Worm (Caenorhabditis elegans) whole organism, L1 larva: ENCODE data around the gene anmt-2.
A peak's percentile ranks its signal among the peaks of the same experiment; 100 is the strongest.

ENCODE experiments used
- C16A3.4 ChIP-seq: fragments of 150-350 bp; optimal IDR thresholded peaks from 2 replicates; lab custom pipeline; 2014; ENCODE audit warnings: missing biosample characterization, missing genetic modification characterization
- C34B4.2 ChIP-seq: sonication (generic microtip); optimal IDR thresholded peaks from 2 replicates; lab custom pipeline; 2017; ENCODE audit warnings: mild to moderate bottlenecking, missing genetic modification characterization, missing compliant biosample characterization
- F16B12.6 ChIP-seq: fragments of 150-350 bp; optimal IDR thresholded peaks from 2 replicates; lab custom pipeline; 2014; ENCODE audit warnings: missing biosample characterization, missing genetic modification characterization
- Y116A8C.19 ChIP-seq: sonication (generic microtip); optimal IDR thresholded peaks from 2 replicates; lab custom pipeline; 2016; ENCODE audit warnings: missing compliant biosample characterization, missing genetic modification characterization, borderline replicate concordance
- aha-1 ChIP-seq: fragments of 150-350 bp; optimal IDR thresholded peaks from 2 replicates; lab custom pipeline; 2014; ENCODE audit warnings: missing biosample characterization, missing genetic modification characterization
- alr-1 ChIP-seq: fragments of 200-800 bp; sonication (Bioruptor generic); optimal IDR thresholded peaks from 2 replicates; lab custom pipeline; 2018; ENCODE audit warnings: borderline replicate concordance, mild to moderate bottlenecking, missing genetic modification characterization, missing compliant biosample characterization
- aly-2 ChIP-seq: fragments of 150-350 bp; optimal IDR thresholded peaks from 2 replicates; lab custom pipeline; 2014; ENCODE audit warnings: missing biosample characterization, missing genetic modification characterization
- ceh-8 ChIP-seq: fragments of 200-800 bp; sonication (Bioruptor generic); optimal IDR thresholded peaks from 2 replicates; lab custom pipeline; 2018; ENCODE audit warnings: mild to moderate bottlenecking, missing genetic modification characterization, moderate library complexity, missing compliant biosample characterization
- ceh-82 ChIP-seq, 3 experiments: fragments of 150-350 bp in 1 of 3; sonication (generic microtip) in 2 of 3; optimal IDR thresholded peaks; 2 replicates each; lab custom pipeline; 2014 to 2017; ENCODE audit warnings: missing biosample characterization in 3 of 3, missing genetic modification characterization in 3 of 3
- ceh-88 ChIP-seq: fragments of 200-800 bp; sonication (Bioruptor generic); IDR thresholded peaks from 2 replicates; pipeline ENCODE4 v1.3.6; 2022; ENCODE audit warnings: missing genetic modification characterization, missing compliant biosample characterization
- ceh-90 ChIP-seq: sonication (generic microtip); optimal IDR thresholded peaks from 2 replicates; lab custom pipeline; 2016; ENCODE audit warnings: missing genetic modification characterization, missing compliant biosample characterization
- ces-1 ChIP-seq: fragments of 150-350 bp; optimal IDR thresholded peaks from 2 replicates; lab custom pipeline; 2014; ENCODE audit warnings: missing biosample characterization, missing genetic modification reagents, missing genetic modification characterization
- egl-13 ChIP-seq: sonication (generic microtip); optimal IDR thresholded peaks from 2 replicates; lab custom pipeline; 2016; ENCODE audit warnings: missing genotype, missing genetic modification reagents, missing genetic modification characterization, missing compliant biosample characterization
- egl-27 ChIP-seq, 2 experiments: fragments of 150-350 bp in 1 of 2; sonication (generic microtip); optimal IDR thresholded peaks; 3 replicates each; lab custom pipeline; 2017 to 2018; ENCODE audit warnings: missing biosample characterization in 2 of 2, missing genetic modification characterization in 2 of 2, missing genetic modification reagents in 2 of 2
- elt-3 ChIP-seq, 6 experiments: fragments of 150-350 bp in 1 of 6; sonication (generic microtip); optimal IDR thresholded peaks; 2 replicates each; lab custom pipeline; 2017 to 2018; ENCODE audit warnings: missing biosample characterization in 6 of 6, missing genetic modification characterization in 6 of 6, inconsistent platforms in 1 of 6
- fkh-8 ChIP-seq: sonication (generic microtip); optimal IDR thresholded peaks from 2 replicates; lab custom pipeline; 2016; ENCODE audit warnings: mild to moderate bottlenecking, missing genetic modification characterization, missing compliant biosample characterization
- fos-1 ChIP-seq: fragments of 150-350 bp; optimal IDR thresholded peaks from 2 replicates; lab custom pipeline; 2014; ENCODE audit warnings: missing biosample characterization, missing genetic modification characterization
- grh-1 ChIP-seq: fragments of 200-800 bp; sonication (Bioruptor generic); IDR thresholded peaks from 2 replicates; pipeline ENCODE4 v1.3.6; 2022; ENCODE audit warnings: missing genetic modification reagents, missing genetic modification characterization, missing compliant biosample characterization
- hlh-17 ChIP-seq: fragments of 200-800 bp; sonication (Bioruptor generic); optimal IDR thresholded peaks from 2 replicates; lab custom pipeline; 2018; ENCODE audit warnings: missing genetic modification characterization, mild to moderate bottlenecking, missing compliant biosample characterization, moderate library complexity, borderline replicate concordance
- irx-1 ChIP-seq: sonication (generic microtip); optimal IDR thresholded peaks from 2 replicates; lab custom pipeline; 2016; ENCODE audit warnings: missing genetic modification characterization, missing compliant biosample characterization
- isw-1 ChIP-seq: fragments of 200-800 bp; sonication (Bioruptor generic); IDR thresholded peaks from 2 replicates; pipeline ENCODE4 v1.3.6; 2022; ENCODE audit warnings: missing genetic modification characterization, missing compliant biosample characterization
- jun-1 ChIP-seq: fragments of 150-350 bp; optimal IDR thresholded peaks from 2 replicates; lab custom pipeline; 2014; ENCODE audit warnings: missing biosample characterization, missing genetic modification reagents, missing genetic modification characterization
- lin-13 ChIP-seq: fragments of 150-350 bp; optimal IDR thresholded peaks from 2 replicates; lab custom pipeline; 2014; ENCODE audit warnings: missing biosample characterization, missing genetic modification reagents, missing genetic modification characterization
- lin-14 ChIP-seq: fragments of 200-800 bp; sonication (Bioruptor generic); optimal IDR thresholded peaks from 2 replicates; lab custom pipeline; 2018; ENCODE audit warnings: mild to moderate bottlenecking, missing genetic modification characterization, moderate library complexity, missing compliant biosample characterization
- lin-15B ChIP-seq: fragments of 150-350 bp; sonication (generic microtip); optimal IDR thresholded peaks from 3 replicates; lab custom pipeline; 2014; ENCODE audit warnings: missing biosample characterization, missing genetic modification characterization
- lir-3 ChIP-seq: sonication (generic microtip); optimal IDR thresholded peaks from 2 replicates; lab custom pipeline; 2016; ENCODE audit warnings: mild to moderate bottlenecking, missing genetic modification characterization, moderate library complexity, missing compliant biosample characterization; ENCODE audit not compliant: poor library complexity
- mep-1 ChIP-seq: fragments of 150-350 bp; optimal IDR thresholded peaks from 2 replicates; lab custom pipeline; 2014; ENCODE audit warnings: missing biosample characterization, missing genetic modification characterization
- nhr-12 ChIP-seq: sonication (generic microtip); optimal IDR thresholded peaks from 2 replicates; lab custom pipeline; 2017; ENCODE audit warnings: missing biosample characterization, missing genetic modification characterization
- nhr-19 ChIP-seq: fragments of 200-800 bp; sonication (Bioruptor generic); conservative IDR thresholded peaks from 2 replicates; pipeline ENCODE4 v1.3.6; 2022; ENCODE audit warnings: missing genetic modification characterization, missing compliant biosample characterization
- nhr-237 ChIP-seq: fragments of 150-350 bp; optimal IDR thresholded peaks from 2 replicates; lab custom pipeline; 2014; ENCODE audit warnings: missing biosample characterization, missing genetic modification characterization
- nhr-28 ChIP-seq: fragments of 150-350 bp; optimal IDR thresholded peaks from 2 replicates; lab custom pipeline; 2014; ENCODE audit warnings: missing biosample characterization, missing genetic modification characterization
- nhr-47 ChIP-seq: sonication (generic microtip); optimal IDR thresholded peaks from 2 replicates; lab custom pipeline; 2016; ENCODE audit warnings: mild to moderate bottlenecking, missing genetic modification characterization, moderate library complexity, missing compliant biosample characterization
- nhr-76 ChIP-seq: sonication (generic microtip); optimal IDR thresholded peaks from 2 replicates; lab custom pipeline; 2017; ENCODE audit warnings: missing biosample characterization, missing genetic modification characterization
- nhr-84 ChIP-seq: sonication (generic microtip); optimal IDR thresholded peaks from 2 replicates; lab custom pipeline; 2017; ENCODE audit warnings: missing biosample characterization, missing genetic modification characterization
- nhr-85 ChIP-seq: sonication (generic microtip); peaks from one replicate; lab custom pipeline; 2016; ENCODE audit warnings: missing genetic modification characterization, inconsistent platforms, missing compliant biosample characterization
- pag-3 ChIP-seq: sonication (generic microtip); optimal IDR thresholded peaks from 2 replicates; lab custom pipeline; 2017; ENCODE audit warnings: missing genetic modification characterization, mild to moderate bottlenecking, missing compliant biosample characterization, antibody characterized with exemption, borderline replicate concordance; ENCODE audit not compliant: insufficient read depth
- pax-3 ChIP-seq: fragments of 200-800 bp; sonication (Bioruptor generic); optimal IDR thresholded peaks from 2 replicates; lab custom pipeline; 2018; ENCODE audit warnings: mild to moderate bottlenecking, missing genetic modification characterization, moderate library complexity, missing compliant biosample characterization
- rnt-1 ChIP-seq: sonication (generic microtip); optimal IDR thresholded peaks from 2 replicates; lab custom pipeline; 2016; ENCODE audit warnings: mild to moderate bottlenecking, missing genetic modification characterization, moderate library complexity, missing compliant biosample characterization
- snpc-4 ChIP-seq: fragments of 150-350 bp; optimal IDR thresholded peaks from 2 replicates; lab custom pipeline; 2014; ENCODE audit warnings: missing biosample characterization, missing genetic modification characterization
- sox-4 ChIP-seq: sonication (generic microtip); optimal IDR thresholded peaks from 2 replicates; lab custom pipeline; 2016; ENCODE audit warnings: missing genetic modification characterization, missing compliant biosample characterization
- swsn-7 ChIP-seq: sonication (generic microtip); optimal IDR thresholded peaks from 2 replicates; lab custom pipeline; 2016; ENCODE audit warnings: missing genetic modification characterization, missing compliant biosample characterization
- tbx-2 ChIP-seq: sonication (generic microtip); optimal IDR thresholded peaks from 2 replicates; lab custom pipeline; 2016; ENCODE audit warnings: missing genetic modification characterization, missing compliant biosample characterization
- tlp-1 ChIP-seq: fragments of 150-350 bp; optimal IDR thresholded peaks from 2 replicates; lab custom pipeline; 2014; ENCODE audit warnings: missing biosample characterization, missing genetic modification characterization
- unc-86 ChIP-seq: sonication (generic microtip); optimal IDR thresholded peaks from 2 replicates; lab custom pipeline; 2016; ENCODE audit warnings: missing genetic modification characterization, missing compliant biosample characterization
- unc-98 ChIP-seq: fragments of 200-800 bp; sonication (Bioruptor generic); IDR thresholded peaks from 2 replicates; pipeline ENCODE4 v1.3.6; 2022; ENCODE audit warnings: missing genetic modification characterization, missing compliant biosample characterization
- vab-15 ChIP-seq: sonication (generic microtip); optimal IDR thresholded peaks from 2 replicates; lab custom pipeline; 2017; ENCODE audit warnings: missing genotype, mild to moderate bottlenecking, missing genetic modification characterization, missing compliant biosample characterization
- xbp-1 ChIP-seq: sonication (generic microtip); optimal IDR thresholded peaks from 2 replicates; lab custom pipeline; 2016; ENCODE audit warnings: missing genetic modification characterization, missing compliant biosample characterization
- zag-1 ChIP-seq: fragments of 150-350 bp; optimal IDR thresholded peaks from 2 replicates; lab custom pipeline; 2014; ENCODE audit warnings: missing biosample characterization, missing genetic modification characterization
- zip-4 ChIP-seq: fragments of 200-800 bp; sonication (Bioruptor generic); optimal IDR thresholded peaks from 2 replicates; lab custom pipeline; 2018; ENCODE audit warnings: mild to moderate bottlenecking, missing genetic modification characterization, moderate library complexity, missing compliant biosample characterization
- ztf-11 ChIP-seq, 2 experiments: sonication (generic microtip); optimal IDR thresholded peaks; 2 replicates each; lab custom pipeline; 2016 to 2017; ENCODE audit warnings: missing genetic modification characterization in 2 of 2, missing biosample characterization in 1 of 2, missing compliant biosample characterization in 1 of 2
- ztf-4 ChIP-seq: fragments of 150-350 bp; optimal IDR thresholded peaks from 2 replicates; lab custom pipeline; 2014; ENCODE audit warnings: missing biosample characterization, missing genetic modification characterization

anmt-2 gene

DNA sequence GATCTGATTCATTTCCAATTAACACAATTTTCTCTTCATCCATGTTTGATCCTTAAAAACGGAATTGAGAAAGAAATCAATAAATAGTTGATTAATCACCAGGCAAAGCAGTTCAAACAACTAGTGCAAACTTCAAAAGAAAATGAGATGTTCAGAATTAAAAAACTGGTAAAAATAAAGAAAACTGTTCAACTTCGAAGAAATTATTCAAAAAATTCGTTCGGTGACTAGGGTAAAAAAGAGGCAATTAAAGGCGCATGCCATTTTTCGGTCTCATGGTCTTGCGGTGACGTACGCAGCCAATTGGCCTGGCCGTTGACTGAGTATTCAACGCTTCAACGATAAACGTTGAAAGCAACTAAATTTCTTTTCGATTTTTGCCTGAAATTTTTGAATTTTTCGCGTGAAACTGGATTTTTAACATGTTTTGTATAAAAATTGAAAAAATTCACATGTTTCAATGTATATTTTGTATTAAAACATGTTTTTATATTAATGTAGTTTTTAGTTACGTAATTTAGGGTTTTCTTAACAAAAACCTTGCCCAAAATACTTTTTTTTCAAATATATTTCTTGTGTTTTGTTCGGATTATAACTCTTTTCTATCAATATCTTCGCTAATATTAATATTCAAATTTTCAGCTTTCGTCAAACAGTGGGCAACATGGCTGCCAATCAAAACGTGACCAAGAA, 48.7 kb upstream of the anmt-2 start, which contains the start of the genes sna-3 and rps-3 (continued):
- peak; percentile 27 for TF ChIP-seq snpc-4
- peak in 4 of 6 experiments; percentile 30 to 69 (median 38) for TF ChIP-seq elt-3 (tag; optimal IDR thresholded peaks at IDR 0.05; lab: Kevin White, UChicago)
- TF ChIP-seq swsn-7 = peak; percentile 51
- TF ChIP-seq egl-13 = no peak
- TF ChIP-seq lin-15B (tag; lab: Kevin White, UChicago) = peak; percentile 68
- peak; percentile 52 for TF ChIP-seq unc-86 (tag; lab: Kevin White, UChicago)
- no peak for TF ChIP-seq C34B4.2 (tag; lab: Kevin White, UChicago)
- no peak for TF ChIP-seq Y116A8C.19
- TF ChIP-seq ces-1 = no peak
- TF ChIP-seq lin-13 (GFP tag; lab: Kevin White, UChicago) = peak; percentile 65
- TF ChIP-seq alr-1 (tag; lab: Kevin White, UChicago) = no peak
- no peak for TF ChIP-seq zip-4 (GFP tag; lab: Kevin White, UChicago)
- TF ChIP-seq aly-2 (tag; lab: Kevin White, UChicago) = peak; percentile 29
- peak; percentile 83 for TF ChIP-seq mep-1
- TF ChIP-seq grh-1 (GFP tag; lab: Robert Waterston, UW) = 0 out of 2 replicates have a peak, but pooled peaks have one; percentile 27
- peak; percentile 75 for TF ChIP-seq nhr-85 (tag; lab: Kevin White, UChicago)
- TF ChIP-seq nhr-76 (tag; lab: Kevin White, UChicago) = no peak
- TF ChIP-seq pag-3 = no peak
- no peak for TF ChIP-seq nhr-12 (tag; lab: Kevin White, UChicago)
- no peak for TF ChIP-seq hlh-17 (GFP tag; lab: Kevin White, UChicago)
- peak; percentile 60 to 80 (median 61) for TF ChIP-seq ceh-82 (tag; optimal IDR thresholded peaks at IDR 0.05; lab: Kevin White, UChicago)
- TF ChIP-seq jun-1 (tag; lab: Kevin White, UChicago) = no peak
- TF ChIP-seq rnt-1 = peak; percentile 85
- no peak for TF ChIP-seq egl-27 (tag; optimal IDR thresholded peaks at IDR 0.05; lab: Kevin White, UChicago)
- TF ChIP-seq unc-98 (GFP tag; lab: Robert Waterston, UW) = no peak
- peak; percentile 76 for TF ChIP-seq nhr-19 (GFP tag; lab: Robert Waterston, UW)
- TF ChIP-seq ceh-8 (GFP tag; lab: Kevin White, UChicago) = peak; percentile 31
- peak in 1 of 2 experiments; percentile 41 for TF ChIP-seq ztf-11 (tag; optimal IDR thresholded peaks at IDR 0.05; lab: Kevin White, UChicago)
- TF ChIP-seq fos-1 (tag; lab: Kevin White, UChicago) = peak; percentile 51
- no peak for TF ChIP-seq nhr-28 (tag; lab: Kevin White, UChicago)
- TF ChIP-seq nhr-47 (tag; lab: Kevin White, UChicago) = peak; percentile 72
- TF ChIP-seq ceh-88 (GFP tag; lab: Robert Waterston, UW) = no peak
- no peak for TF ChIP-seq tlp-1 (tag; lab: Kevin White, UChicago)
- peak; percentile 89 for TF ChIP-seq C16A3.4 (tag; lab: Kevin White, UChicago)
- TF ChIP-seq irx-1 (tag; lab: Kevin White, UChicago) = peak; percentile 40
- no peak for TF ChIP-seq sox-4 (tag; lab: Kevin White, UChicago)
- no peak for TF ChIP-seq aha-1 (tag; lab: Kevin White, UChicago)
- no peak for TF ChIP-seq zag-1 (tag; lab: Kevin White, UChicago)
- TF ChIP-seq lin-14 (GFP tag; lab: Kevin White, UChicago) = peak; percentile 70
- no peak for TF ChIP-seq pax-3
- TF ChIP-seq tbx-2 = peak; percentile 63
- TF ChIP-seq isw-1 (GFP tag; lab: Robert Waterston, UW) = peak; percentile 60
- TF ChIP-seq vab-15 = peak; percentile 44
- TF ChIP-seq lir-3 (tag; lab: Kevin White, UChicago) = peak; percentile 25
- TF ChIP-seq nhr-237 = peak; percentile 11
- TF ChIP-seq ceh-90 (tag; lab: Kevin White, UChicago) = no peak
- no peak for TF ChIP-seq nhr-84 (tag; lab: Kevin White, UChicago)
- TF ChIP-seq fkh-8 = peak; percentile 66
- peak; percentile 54 for TF ChIP-seq F16B12.6 (tag; lab: Kevin White, UChicago)
- peak; percentile 7 for TF ChIP-seq ztf-4 (tag; lab: Kevin White, UChicago)
- TF ChIP-seq xbp-1 (tag; lab: Kevin White, UChicago) = peak; percentile 74
